Fruit fly (Drosophila melanogaster) whole organism, prepupa: ENCODE data around the gene hry.

Experiments
- CG10669 ChIP-seq: fragments of 200-800 bp; sonication (Bioruptor generic); optimal IDR thresholded peaks from 3 replicates; lab custom pipeline; 2018; ENCODE audit warnings: missing biosample characterization, mild to moderate bottlenecking, missing genetic modification characterization, moderate library complexity
- CG8119 ChIP-seq: fragments of 200-800 bp; sonication (Bioruptor generic); IDR thresholded peaks from 3 replicates; pipeline ENCODE4 v1.3.6; 2022; ENCODE audit warnings: missing biosample characterization, missing genetic modification characterization
- Hr39 ChIP-seq: fragments of 200-800 bp; sonication (Bioruptor generic); optimal IDR thresholded peaks from 2 replicates; lab custom pipeline; 2016; ENCODE audit warnings: missing biosample characterization, missing genetic modification characterization
- fd59A ChIP-seq: fragments of 200-800 bp; sonication (Bioruptor generic); optimal IDR thresholded peaks from 2 replicates; lab custom pipeline; 2017; ENCODE audit warnings: missing biosample characterization, mild to moderate bottlenecking, missing genetic modification characterization, missing genetic modification reagents
- topi ChIP-seq: fragments of 200-800 bp; sonication (Bioruptor generic); optimal IDR thresholded peaks from 3 replicates; lab custom pipeline; 2016; ENCODE audit warnings: missing biosample characterization, missing genetic modification characterization

- no peak for TF ChIP-seq Hr39 (GFP tag; lab: Kevin White, UChicago)
- TF ChIP-seq CG10669, result no peak
- TF ChIP-seq topi (GFP tag; lab: Kevin White, UChicago), result peak; percentile 49
- TF ChIP-seq CG8119 (GFP tag; lab: Robert Waterston, UW), result no peak
- TF ChIP-seq fd59A, result no peak
These were observed 44.5 kb downstream of the hry start, which contains the start of gene SrpRbeta for dm6 chr3L:8719990-8720559.
